Worm (Caenorhabditis elegans) whole organism, L4 larva: ENCODE data around the gene C02F5.2.

Experiments used
- F26F4.8 ChIP-seq: fragments of 200-800 bp; sonication (Bioruptor generic); conservative IDR thresholded peaks from 2 replicates; pipeline ENCODE4 v1.3.6; 2022; ENCODE audit warnings: missing genetic modification characterization, missing compliant biosample characterization
- F37D6.2 ChIP-seq: sonication (generic microtip); optimal IDR thresholded peaks from 2 replicates; lab custom pipeline; 2016; ENCODE audit warnings: mild to moderate bottlenecking, missing genetic modification characterization, missing compliant biosample characterization
- ceh-62 ChIP-seq: sonication (generic microtip); optimal IDR thresholded peaks from 2 replicates; lab custom pipeline; 2017; ENCODE audit warnings: missing biosample characterization, missing genetic modification characterization
- daf-12 ChIP-seq: fragments of 150-350 bp; optimal IDR thresholded peaks from 2 replicates; lab custom pipeline; 2014; ENCODE audit warnings: missing biosample characterization, missing genetic modification reagents, missing genetic modification characterization
- dpl-1 ChIP-seq: fragments of 150-350 bp; optimal IDR thresholded peaks from 2 replicates; lab custom pipeline; 2014; ENCODE audit warnings: missing biosample characterization, missing genetic modification reagents, missing genetic modification characterization
- hif-1 ChIP-seq, 2 experiments: sonication (generic microtip); optimal IDR thresholded peaks; 2 replicates each; lab custom pipeline; 2016 to 2017; ENCODE audit warnings: missing compliant biosample characterization in 2 of 2, missing genetic modification characterization in 2 of 2, missing genetic modification reagents in 2 of 2, missing genotype in 2 of 2, mild to moderate bottlenecking in 1 of 2
- lin-38 ChIP-seq: fragments of 200-800 bp; sonication (Bioruptor generic); IDR thresholded peaks from 2 replicates; pipeline ENCODE4 v1.3.6; 2022; ENCODE audit warnings: missing genetic modification reagents, missing genetic modification characterization, missing compliant biosample characterization
- lir-3 ChIP-seq: sonication (generic microtip); optimal IDR thresholded peaks from 2 replicates; lab custom pipeline; 2016; ENCODE audit warnings: mild to moderate bottlenecking, missing genetic modification characterization, missing compliant biosample characterization
- nhr-77 ChIP-seq: fragments of 150-350 bp; optimal IDR thresholded peaks from 2 replicates; lab custom pipeline; 2014; ENCODE audit warnings: missing biosample characterization, missing genetic modification characterization
- pha-4 ChIP-seq, 2 experiments: fragments of 150-350 bp in 1 of 2; fragments of 200-800 bp in 1 of 2; sonication (Bioruptor generic) in 1 of 2; IDR thresholded peaks in 1 of 2; optimal IDR thresholded peaks in 1 of 2; 2 replicates each; pipeline versions ENCODE4 v1.3.6 to Lab custom; 2014 to 2022; ENCODE audit warnings: missing genetic modification characterization in 2 of 2, missing genetic modification reagents in 2 of 2, missing biosample characterization in 1 of 2, missing compliant biosample characterization in 1 of 2
- saeg-2 ChIP-seq: fragments of 200-800 bp; sonication (Bioruptor generic); IDR thresholded peaks from 2 replicates; pipeline ENCODE4 v1.3.6; 2022; ENCODE audit warnings: missing genetic modification reagents, missing genetic modification characterization, missing compliant biosample characterization
- unc-130 ChIP-seq: sonication (generic microtip); optimal IDR thresholded peaks from 2 replicates; lab custom pipeline; 2016; ENCODE audit warnings: missing genetic modification reagents, missing genetic modification characterization, missing compliant biosample characterization
- zag-1 ChIP-seq: fragments of 150-350 bp; optimal IDR thresholded peaks from 2 replicates; lab custom pipeline; 2014; ENCODE audit warnings: missing biosample characterization, missing genetic modification characterization

ce11 chrIII:8216224-8216623 is 33.2 kb upstream of the C02F5.2 start, which contains the start of gene unc-86:
- TF ChIP-seq saeg-2 (no peak), daf-12 (tag; lab: Kevin White, UChicago) (no peak), lin-38 (GFP tag; lab: Robert Waterston, UW) (no peak), pha-4 (GFP tag; IDR thresholded peaks at IDR 0.05; lab: Robert Waterston, UW) (no peak), pha-4 (tag; optimal IDR thresholded peaks at IDR 0.05; lab: Kevin White, UChicago) (no peak), zag-1 (no peak), hif-1 (tag; optimal IDR thresholded peaks at IDR 0.05; lab: Kevin White, UChicago) (no peak), ceh-62 (tag; lab: Kevin White, UChicago) (no peak), F37D6.2 (tag; lab: Kevin White, UChicago) (no peak), unc-130 (GFP tag; lab: Kevin White, UChicago) (no peak), nhr-77 (tag; lab: Kevin White, UChicago) (no peak), F26F4.8 (GFP tag; lab: Robert Waterston, UW) (no peak), dpl-1 (GFP tag; lab: Kevin White, UChicago) (no peak), lir-3 (no peak)
